Worm (Caenorhabditis elegans) whole organism, dauer: ENCODE data around the gene Y57G7A.3.

ENCODE experiments used
- unc-62 ChIP-seq: sonication (generic microtip); optimal IDR thresholded peaks from 2 replicates; lab custom pipeline; 2017; ENCODE audit warnings: missing biosample characterization, missing genetic modification reagents, missing genetic modification characterization

Y57G7A.3 gene

ce11 chrII:1285514-1285913, at the start of gene Y57G7A.3, which contains the start of gene Y57G7A.6:
Y57G7A.3 (plus strand) TSS chrII:1285782.
Y57G7A.6 (minus strand) TSS chrII:1285614.
- TF ChIP-seq unc-62 = no peak

ce11 chrII:1236003-1236402, 49.6 kb upstream of the Y57G7A.3 start:
- TF ChIP-seq unc-62 = no peak

ce11 chrII:1236479-1236878, 49.1 kb upstream of the Y57G7A.3 start:
- no peak for TF ChIP-seq unc-62

- no peak for TF ChIP-seq unc-62
Measured at ce11 chrII:1237845-1238244, 47.7 kb upstream of the Y57G7A.3 start.

ce11 chrII:1239433-1240020, 46.1 kb upstream of the Y57G7A.3 start:
- TF ChIP-seq unc-62 = no peak

ce11 chrII:1240436-1240835, 45.1 kb upstream of the Y57G7A.3 start:
- TF ChIP-seq unc-62 = no peak

ce11 chrII:1241176-1241730, 44.3 kb upstream of the Y57G7A.3 start:
- TF ChIP-seq unc-62 = no peak

- no peak for TF ChIP-seq unc-62
Measured at ce11 chrII:1242475-1242874, 43.1 kb upstream of the Y57G7A.3 start.

- TF ChIP-seq unc-62 = no peak
Measured at ce11 chrII:1244420-1244959, 41.1 kb upstream of the Y57G7A.3 start.

- TF ChIP-seq unc-62 = no peak
Measured at ce11 chrII:1245783-1246182, 39.8 kb upstream of the Y57G7A.3 start.

ce11 chrII:1246855-1247259, 38.7 kb upstream of the Y57G7A.3 start:
- TF ChIP-seq unc-62 = no peak

- no peak for TF ChIP-seq unc-62
Measured at ce11 chrII:1252259-1252658, 33.3 kb upstream of the Y57G7A.3 start, which contains the start of gene lin-42. lin-42 (minus strand) TSS chrII:1252359.

- TF ChIP-seq unc-62 = no peak
Measured at ce11 chrII:1255637-1256036, 29.9 kb upstream of the Y57G7A.3 start, which contains the start of gene clec-119. clec-119 (plus strand) TSS chrII:1255937.

- TF ChIP-seq unc-62 = no peak
Measured at ce11 chrII:1256742-1257141, 28.8 kb upstream of the Y57G7A.3 start.

- no peak for TF ChIP-seq unc-62
Measured at ce11 chrII:1258634-1259033, 26.9 kb upstream of the Y57G7A.3 start, which contains the start of gene clpr-2. clpr-2 (plus strand) TSS chrII:1258934.

- TF ChIP-seq unc-62 = no peak
Measured at ce11 chrII:1266790-1267189, 18.8 kb upstream of the Y57G7A.3 start, which contains the start of gene oac-30. oac-30 (minus strand) TSS chrII:1266890.

- no peak for TF ChIP-seq unc-62
Measured at ce11 chrII:1271814-1272213, 13.8 kb upstream of the Y57G7A.3 start, which contains the start of gene srw-66. srw-66 (minus strand) TSS chrII:1271914.

- TF ChIP-seq unc-62 = no peak
Measured at ce11 chrII:1275439-1275838, 10.1 kb upstream of the Y57G7A.3 start, which contains the start of gene Y57G7A.5. Y57G7A.5 (minus strand) TSS chrII:1275539.
